Worm (Caenorhabditis elegans) whole organism, L4 larva: ENCODE measurements around the gene F16G10.13.

Experiments used
- D1046.2 ChIP-seq: fragments of 200-800 bp; sonication (Bioruptor generic); IDR thresholded peaks from 2 replicates; pipeline ENCODE4 v1.3.6; 2022; ENCODE audit warnings: missing genetic modification characterization, missing compliant biosample characterization
- F10B5.3 ChIP-seq: sonication (generic microtip); optimal IDR thresholded peaks from 2 replicates; lab custom pipeline; 2016; ENCODE audit warnings: mild to moderate bottlenecking, missing genetic modification characterization, missing compliant biosample characterization
- F26F4.8 ChIP-seq: fragments of 200-800 bp; sonication (Bioruptor generic); conservative IDR thresholded peaks from 2 replicates; pipeline ENCODE4 v1.3.6; 2022; ENCODE audit warnings: missing genetic modification characterization, missing compliant biosample characterization
- T26A8.4 ChIP-seq: fragments of 200-800 bp; sonication (Bioruptor generic); IDR thresholded peaks from 2 replicates; pipeline ENCODE4 v1.3.6; 2022; ENCODE audit warnings: missing genetic modification characterization, missing compliant biosample characterization
- Y5F2A.4 ChIP-seq: fragments of 200-800 bp; sonication (Bioruptor generic); optimal IDR thresholded peaks from 2 replicates; lab custom pipeline; 2018; ENCODE audit warnings: mild to moderate bottlenecking, missing genetic modification characterization, missing compliant biosample characterization
- Y75B8A.6 ChIP-seq: fragments of 200-800 bp; sonication (Bioruptor generic); IDR thresholded peaks from 2 replicates; pipeline ENCODE4 v1.3.6; 2022; ENCODE audit warnings: missing genetic modification reagents, missing genetic modification characterization, missing compliant biosample characterization
- ZK546.5 ChIP-seq, 2 experiments: sonication (generic microtip); optimal IDR thresholded peaks; 2 replicates each; lab custom pipeline; 2017; ENCODE audit warnings: missing biosample characterization in 2 of 2, missing genetic modification characterization in 2 of 2
- aha-1 ChIP-seq: fragments of 150-350 bp; peaks from one replicate; lab custom pipeline; 2014; ENCODE audit warnings: missing biosample characterization, missing genetic modification characterization
- aly-2 ChIP-seq: sonication (generic microtip); optimal IDR thresholded peaks from 2 replicates; lab custom pipeline; 2018; ENCODE audit warnings: missing biosample characterization, missing genetic modification characterization
- ama-1 ChIP-seq: fragments of 150-350 bp; optimal IDR thresholded peaks from 2 replicates; lab custom pipeline; 2014; ENCODE audit warnings: inconsistent platforms, mixed read lengths
- ceh-20 ChIP-seq: fragments of 200-800 bp; sonication (Bioruptor generic); IDR thresholded peaks from 2 replicates; pipeline ENCODE4 v1.3.6; 2022; ENCODE audit warnings: missing genetic modification reagents, missing genetic modification characterization, missing compliant biosample characterization
- ceh-28 ChIP-seq: fragments of 150-350 bp; optimal IDR thresholded peaks from 2 replicates; lab custom pipeline; 2014; ENCODE audit warnings: missing biosample characterization, missing genetic modification reagents, missing genetic modification characterization
- ceh-32 ChIP-seq: sonication (generic microtip); optimal IDR thresholded peaks from 2 replicates; lab custom pipeline; 2016; ENCODE audit warnings: mild to moderate bottlenecking, missing genetic modification characterization, missing compliant biosample characterization; ENCODE audit not compliant: poor library complexity
- dmd-6 ChIP-seq: fragments of 200-800 bp; sonication (Bioruptor generic); IDR thresholded peaks from 2 replicates; pipeline ENCODE4 v1.3.6; 2022; ENCODE audit warnings: missing genetic modification reagents, missing genetic modification characterization, missing compliant biosample characterization
- dmd-8 ChIP-seq: fragments of 200-800 bp; sonication (Bioruptor generic); IDR thresholded peaks from 2 replicates; pipeline ENCODE4 v1.3.6; 2022; ENCODE audit warnings: missing genetic modification characterization, missing compliant biosample characterization
- dmd-9 ChIP-seq: fragments of 200-800 bp; sonication (Bioruptor generic); IDR thresholded peaks from 2 replicates; pipeline ENCODE4 v1.3.6; 2022; ENCODE audit warnings: missing genetic modification reagents, missing genetic modification characterization, missing compliant biosample characterization
- dpl-1 ChIP-seq: fragments of 150-350 bp; optimal IDR thresholded peaks from 2 replicates; lab custom pipeline; 2014; ENCODE audit warnings: missing biosample characterization, missing genetic modification reagents, missing genetic modification characterization
- duxl-1 ChIP-seq: sonication (generic microtip); optimal IDR thresholded peaks from 2 replicates; lab custom pipeline; 2016; ENCODE audit warnings: mild to moderate bottlenecking, missing genetic modification characterization, moderate library complexity, missing compliant biosample characterization; ENCODE audit not compliant: poor library complexity
- dve-1 ChIP-seq: sonication (generic microtip); optimal IDR thresholded peaks from 2 replicates; lab custom pipeline; 2017; ENCODE audit warnings: antibody characterized with exemption, mild to moderate bottlenecking, missing genetic modification characterization, missing compliant biosample characterization; ENCODE audit not compliant: insufficient read depth
- egl-27 ChIP-seq: sonication (generic microtip); optimal IDR thresholded peaks from 3 replicates; lab custom pipeline; 2017; ENCODE audit warnings: missing biosample characterization, missing genetic modification reagents, missing genetic modification characterization
- egl-43 ChIP-seq: fragments of 200-800 bp; sonication (Bioruptor generic); IDR thresholded peaks from 2 replicates; pipeline ENCODE4 v1.3.6; 2022; ENCODE audit warnings: missing genetic modification reagents, missing genetic modification characterization, missing compliant biosample characterization
- gei-8 ChIP-seq: fragments of 200-800 bp; sonication (Bioruptor generic); optimal IDR thresholded peaks from 2 replicates; lab custom pipeline; 2018; ENCODE audit warnings: mild to moderate bottlenecking, missing genetic modification characterization, missing compliant biosample characterization
- hif-1 ChIP-seq, 2 experiments: sonication (generic microtip); optimal IDR thresholded peaks; 2 replicates each; lab custom pipeline; 2016 to 2017; ENCODE audit warnings: missing compliant biosample characterization in 2 of 2, missing genetic modification characterization in 2 of 2, missing genetic modification reagents in 2 of 2, missing genotype in 2 of 2, mild to moderate bottlenecking in 1 of 2
- hlh-11 ChIP-seq: fragments of 200-800 bp; sonication (Bioruptor generic); optimal IDR thresholded peaks from 2 replicates; lab custom pipeline; 2018; ENCODE audit warnings: mild to moderate bottlenecking, missing genetic modification characterization, missing compliant biosample characterization
- lim-7 ChIP-seq: fragments of 200-800 bp; sonication (Bioruptor generic); IDR thresholded peaks from 2 replicates; pipeline ENCODE4 v1.3.6; 2022; ENCODE audit warnings: missing genetic modification characterization, missing compliant biosample characterization
- lin-1 ChIP-seq: fragments of 200-800 bp; sonication (Bioruptor generic); IDR thresholded peaks from 2 replicates; pipeline ENCODE4 v1.3.6; 2022; ENCODE audit warnings: missing genetic modification reagents, missing genetic modification characterization, missing compliant biosample characterization
- lin-13 ChIP-seq: fragments of 150-350 bp; optimal IDR thresholded peaks from 2 replicates; lab custom pipeline; 2014; ENCODE audit warnings: missing biosample characterization, missing genetic modification reagents, missing genetic modification characterization
- lin-38 ChIP-seq: fragments of 200-800 bp; sonication (Bioruptor generic); IDR thresholded peaks from 2 replicates; pipeline ENCODE4 v1.3.6; 2022; ENCODE audit warnings: missing genetic modification reagents, missing genetic modification characterization, missing compliant biosample characterization
- lsy-2 ChIP-seq, 2 experiments: fragments of 150-350 bp in 1 of 2; sonication (generic microtip) in 1 of 2; optimal IDR thresholded peaks; 2 replicates each; lab custom pipeline; 2014 to 2017; ENCODE audit warnings: missing biosample characterization in 2 of 2, missing genetic modification characterization in 2 of 2
- madf-5 ChIP-seq, 2 experiments: fragments of 200-800 bp; sonication (Bioruptor generic); IDR thresholded peaks; 2 replicates each; pipeline ENCODE4 v1.3.6; 2022; ENCODE audit warnings: missing compliant biosample characterization in 2 of 2, missing genetic modification characterization in 2 of 2
- mdt-29 ChIP-seq: fragments of 200-800 bp; sonication (Bioruptor generic); IDR thresholded peaks from 2 replicates; pipeline ENCODE4 v1.3.6; 2022; ENCODE audit warnings: missing genetic modification reagents, missing genetic modification characterization, missing compliant biosample characterization
- mep-1 ChIP-seq: fragments of 150-350 bp; sonication (generic microtip); optimal IDR thresholded peaks from 3 replicates; lab custom pipeline; 2014; ENCODE audit warnings: missing biosample characterization, missing genetic modification characterization
- mes-2 ChIP-seq: sonication (generic microtip); optimal IDR thresholded peaks from 2 replicates; lab custom pipeline; 2016; ENCODE audit warnings: missing genotype, mild to moderate bottlenecking, missing genetic modification characterization, missing compliant biosample characterization; ENCODE audit not compliant: poor library complexity, severe bottlenecking
- mxl-2 ChIP-seq: fragments of 200-800 bp; sonication (Bioruptor generic); conservative IDR thresholded peaks from 2 replicates; pipeline ENCODE4 v1.3.6; 2022; ENCODE audit warnings: missing genetic modification reagents, missing genetic modification characterization, missing compliant biosample characterization
- mxl-3 ChIP-seq: fragments of 200-800 bp; sonication (Bioruptor generic); optimal IDR thresholded peaks from 2 replicates; lab custom pipeline; 2018; ENCODE audit warnings: mild to moderate bottlenecking, missing genetic modification characterization, missing compliant biosample characterization
- nhr-10 ChIP-seq: fragments of 150-350 bp; optimal IDR thresholded peaks from 2 replicates; lab custom pipeline; 2014; ENCODE audit warnings: missing biosample characterization, missing genetic modification characterization
- nhr-102 ChIP-seq: sonication (generic microtip); optimal IDR thresholded peaks from 2 replicates; lab custom pipeline; 2016; ENCODE audit warnings: mild to moderate bottlenecking, missing genetic modification characterization, moderate library complexity, missing compliant biosample characterization
- nhr-41 ChIP-seq: fragments of 200-800 bp; sonication (Bioruptor generic); IDR thresholded peaks from 2 replicates; pipeline ENCODE4 v1.3.6; 2022; ENCODE audit warnings: missing genetic modification reagents, missing genetic modification characterization, missing compliant biosample characterization
- nhr-42 ChIP-seq: fragments of 200-800 bp; sonication (Bioruptor generic); IDR thresholded peaks from 2 replicates; pipeline ENCODE4 v1.3.6; 2022; ENCODE audit warnings: missing genetic modification characterization, missing compliant biosample characterization
- nhr-6 ChIP-seq: fragments of 150-350 bp; optimal IDR thresholded peaks from 2 replicates; lab custom pipeline; 2014; ENCODE audit warnings: missing biosample characterization, missing genetic modification characterization
- pqm-1 ChIP-seq: sonication (generic microtip); optimal IDR thresholded peaks from 2 replicates; lab custom pipeline; 2017; ENCODE audit warnings: missing biosample characterization, missing genetic modification characterization
- rbr-2 ChIP-seq: sonication (generic microtip); optimal IDR thresholded peaks from 2 replicates; lab custom pipeline; 2016; ENCODE audit warnings: missing genotype, missing genetic modification characterization, missing compliant biosample characterization
- saeg-2 ChIP-seq: fragments of 200-800 bp; sonication (Bioruptor generic); IDR thresholded peaks from 2 replicates; pipeline ENCODE4 v1.3.6; 2022; ENCODE audit warnings: missing genetic modification reagents, missing genetic modification characterization, missing compliant biosample characterization
- sdz-12 ChIP-seq: fragments of 200-800 bp; sonication (Bioruptor generic); optimal IDR thresholded peaks from 2 replicates; lab custom pipeline; 2018; ENCODE audit warnings: mild to moderate bottlenecking, missing genetic modification characterization, missing compliant biosample characterization
- skn-1 ChIP-seq: fragments of 150-350 bp; optimal IDR thresholded peaks from 2 replicates; lab custom pipeline; 2014; ENCODE audit warnings: missing biosample characterization, missing genetic modification characterization
- snpc-4 ChIP-seq: fragments of 150-350 bp; optimal IDR thresholded peaks from 2 replicates; lab custom pipeline; 2014; ENCODE audit warnings: missing biosample characterization, missing genetic modification characterization
- tra-1 ChIP-seq: fragments of 200-800 bp; sonication (Bioruptor generic); IDR thresholded peaks from 2 replicates; pipeline ENCODE4 v1.3.6; 2022; ENCODE audit warnings: missing genetic modification reagents, missing genetic modification characterization, missing compliant biosample characterization
- unc-130 ChIP-seq: sonication (generic microtip); optimal IDR thresholded peaks from 2 replicates; lab custom pipeline; 2016; ENCODE audit warnings: missing genetic modification reagents, missing genetic modification characterization, missing compliant biosample characterization
- unc-39 ChIP-seq: sonication (generic microtip); optimal IDR thresholded peaks from 2 replicates; lab custom pipeline; 2017; ENCODE audit warnings: missing biosample characterization, missing genetic modification characterization
- unc-62 ChIP-seq, 3 experiments: fragments of 150-350 bp in 1 of 3; sonication (generic microtip); optimal IDR thresholded peaks in 2 of 3; peaks in 1 of 3; 1 replicate in 1 of 3; 2 replicates in 2 of 3; lab custom pipeline; 2014 to 2017; ENCODE audit warnings: missing biosample characterization in 3 of 3, missing genetic modification characterization in 3 of 3, missing genetic modification reagents in 3 of 3, missing genotype in 1 of 3
- vab-7 ChIP-seq: fragments of 200-800 bp; sonication (Bioruptor generic); IDR thresholded peaks from 2 replicates; pipeline ENCODE4 v1.3.6; 2022; ENCODE audit warnings: missing genetic modification reagents, missing genetic modification characterization, missing compliant biosample characterization
- zfp-2 ChIP-seq: sonication (generic microtip); optimal IDR thresholded peaks from 2 replicates; lab custom pipeline; 2016; ENCODE audit warnings: mild to moderate bottlenecking, missing genetic modification characterization, missing compliant biosample characterization

The F16G10.13 gene

ce11 chrII:2415439-2415838 lies 19.7 kb upstream of the F16G10.13 start, which contains the start of gene fbxa-4:
TSS of gene fbxa-4 (minus strand) at chrII:2415531.
- TF ChIP-seq egl-27 (tag; lab: Kevin White, UChicago) (no peak), nhr-6 (tag; lab: Kevin White, UChicago) (no peak), aha-1 (tag; lab: Kevin White, UChicago) (no peak), ZK546.5 (tag; optimal IDR thresholded peaks at IDR 0.05; lab: Kevin White, UChicago) (no peak), Y5F2A.4 (no peak), mdt-29 (GFP tag; lab: Robert Waterston, UW) (no peak), gei-8 (GFP tag; lab: Kevin White, UChicago) (no peak), nhr-42 (GFP tag; lab: Robert Waterston, UW) (no peak), unc-130 (no peak), madf-5 (GFP tag; IDR thresholded peaks at IDR 0.05; lab: Robert Waterston, UW) (no peak), hif-1 (tag; optimal IDR thresholded peaks at IDR 0.05; lab: Kevin White, UChicago) (no peak), dmd-6 (GFP tag; lab: Robert Waterston, UW) (0 out of 2 replicates have a peak, but pooled peaks have one; percentile 32), lin-13 (GFP tag; lab: Kevin White, UChicago) (no peak), hlh-11 (tag; lab: Kevin White, UChicago) (peak; percentile 47), ceh-20 (GFP tag; lab: Robert Waterston, UW) (no peak), F26F4.8 (no peak), zfp-2 (tag; lab: Kevin White, UChicago) (no peak), saeg-2 (GFP tag; lab: Robert Waterston, UW) (no peak), ceh-28 (tag; lab: Kevin White, UChicago) (no peak), lim-7 (GFP tag; lab: Robert Waterston, UW) (no peak), D1046.2 (GFP tag; lab: Robert Waterston, UW) (no peak), dmd-9 (GFP tag; lab: Robert Waterston, UW) (no peak), tra-1 (GFP tag; lab: Robert Waterston, UW) (no peak), mes-2 (tag; lab: Kevin White, UChicago) (peak; percentile 18), mxl-3 (GFP tag; lab: Kevin White, UChicago) (no peak), skn-1 (tag; lab: Kevin White, UChicago) (no peak), rbr-2 (no peak), vab-7 (GFP tag; lab: Robert Waterston, UW) (no peak), aly-2 (tag; lab: Kevin White, UChicago) (no peak), nhr-102 (no peak), snpc-4 (tag; lab: Kevin White, UChicago) (no peak), dve-1 (tag; lab: Kevin White, UChicago) (peak; percentile 75), lin-38 (no peak), ama-1 (no peak), lin-1 (no peak), lsy-2 (tag; optimal IDR thresholded peaks at IDR 0.05; lab: Kevin White, UChicago) (peak in 1 of 2 experiments; percentile 4), dmd-8 (no peak), duxl-1 (no peak), ceh-32 (tag; lab: Kevin White, UChicago) (no peak), nhr-41 (GFP tag; lab: Robert Waterston, UW) (no peak), pqm-1 (peak; percentile 52), F10B5.3 (tag; lab: Kevin White, UChicago) (no peak), egl-43 (GFP tag; lab: Robert Waterston, UW) (no peak), unc-62 (GFP tag; optimal IDR thresholded peaks at IDR 0.05 in 1 of 2; lab: Kevin White, UChicago) (peak in 1 of 2 experiments; percentile 56), unc-62 (tag; optimal IDR thresholded peaks at IDR 0.05; lab: Kevin White, UChicago) (no peak), unc-39 (tag; lab: Kevin White, UChicago) (no peak), T26A8.4 (GFP tag; lab: Robert Waterston, UW) (no peak), dpl-1 (GFP tag; lab: Kevin White, UChicago) (no peak), nhr-10 (tag; lab: Kevin White, UChicago) (no peak), mxl-2 (GFP tag; lab: Robert Waterston, UW) (no peak), mep-1 (tag; lab: Kevin White, UChicago) (no peak), Y75B8A.6 (GFP tag; lab: Robert Waterston, UW) (no peak), sdz-12 (GFP tag; lab: Kevin White, UChicago) (no peak)
